Fruit fly (Drosophila melanogaster): Measurements from ENCODE around the gene CG43390.

CG43390 gene

dm6 chr3L:11554338-11554737 lies 25.4 kb downstream of the CG43390 start (continued):
- TF ChIP-seq BEAF-32 (GFP tag; optimal IDR thresholded peaks at IDR 0.05) = no peak
- peak; percentile 82 for TF ChIP-seq CG1602 (GFP tag; optimal IDR thresholded peaks at IDR 0.05)
- peak; percentile 96 for TF ChIP-seq CG17829 (tag; optimal IDR thresholded peaks at IDR 0.05)
- peak; percentile 53; the same call in 2 of the 3 replicates for TF ChIP-seq Optix (GFP tag; IDR thresholded peaks at IDR 0.05)
- TF ChIP-seq cas (GFP tag; IDR thresholded peaks at IDR 0.05) = no peak
- TF ChIP-seq row (GFP tag; IDR thresholded peaks at IDR 0.05) = peak; percentile 79
- TF ChIP-seq CG8388 (GFP tag; optimal IDR thresholded peaks at IDR 0.05) = peak; percentile 57
- TF ChIP-seq CoRest (tag; optimal IDR thresholded peaks at IDR 0.05) = peak; percentile 85
- no peak for TF ChIP-seq tna (GFP tag; IDR thresholded peaks at IDR 0.05; ENCODE audit: partially characterized antibody)
- TF ChIP-seq br (optimal IDR thresholded peaks at IDR 0.05) = no peak
- peak in 1 of 2 experiments; percentile 76 for TF ChIP-seq Eip74EF (GFP tag; optimal IDR thresholded peaks at IDR 0.05)
- peak; percentile 82 for TF ChIP-seq grau (tag; optimal IDR thresholded peaks at IDR 0.05)
- peak; percentile 65 for TF ChIP-seq CG7745 (tag; optimal IDR thresholded peaks at IDR 0.05)
- no peak for TF ChIP-seq Tbp (GFP tag; optimal IDR thresholded peaks at IDR 0.05)
- TF ChIP-seq crc (GFP tag; optimal IDR thresholded peaks at IDR 0.05) = peak; percentile 37
- TF ChIP-seq CG16815 (GFP tag; optimal IDR thresholded peaks at IDR 0.05) = peak; percentile 87
- TF ChIP-seq H15 (GFP tag; IDR thresholded peaks at IDR 0.05) = peak; percentile 79
- peak in 1 of 3 experiments; percentile 96 for TF ChIP-seq lola (GFP tag; optimal IDR thresholded peaks at IDR 0.05)
- peak; percentile 53 for TF ChIP-seq Deaf1 (tag; optimal IDR thresholded peaks at IDR 0.05)
- peak; percentile 64 for TF ChIP-seq slp2 (GFP tag; optimal IDR thresholded peaks at IDR 0.05)
- TF ChIP-seq Ravus (GFP tag; IDR thresholded peaks at IDR 0.05) = no peak; the same call in 1 of the 2 replicates
- no peak for TF ChIP-seq gcm2 (GFP tag; optimal IDR thresholded peaks at IDR 0.05)
- no peak for TF ChIP-seq Adf1 (GFP tag; IDR thresholded peaks at IDR 0.05)
- no peak for TF ChIP-seq CG10543 (GFP tag; optimal IDR thresholded peaks at IDR 0.05)
- no peak for TF ChIP-seq Lim3 (GFP tag; IDR thresholded peaks at IDR 0.05)
- TF ChIP-seq CG10274 (GFP tag; optimal IDR thresholded peaks at IDR 0.05) = peak; percentile 31
- peak; percentile 93 for TF ChIP-seq trem (tag; optimal IDR thresholded peaks at IDR 0.05)
- no peak for TF ChIP-seq CG13894 (tag; optimal IDR thresholded peaks at IDR 0.05)
- peak; percentile 60 for TF ChIP-seq CG10147 (GFP tag; optimal IDR thresholded peaks at IDR 0.05)
- no peak for TF ChIP-seq abd-A (tag; optimal IDR thresholded peaks at IDR 0.05)
- TF ChIP-seq CG6272 (GFP tag; IDR thresholded peaks at IDR 0.05) = peak; percentile 49
- TF ChIP-seq CTCF (GFP tag; optimal IDR thresholded peaks at IDR 0.05) = no peak
- TF ChIP-seq sd (tag; optimal IDR thresholded peaks at IDR 0.05) = no peak
- TF ChIP-seq zfh1 (GFP tag; IDR thresholded peaks at IDR 0.05) = peak; percentile 94
- TF ChIP-seq dan (GFP tag; IDR thresholded peaks at IDR 0.05) = no peak; the same call in 1 of the 2 replicates
- TF ChIP-seq Opbp (GFP tag; IDR thresholded peaks at IDR 0.05; ENCODE audit: partially characterized antibody) = no peak
- TF ChIP-seq mirr (GFP tag; optimal IDR thresholded peaks at IDR 0.05) = no peak
- TF ChIP-seq ro (GFP tag; IDR thresholded peaks at IDR 0.05) = peak; percentile 67; the same call in 1 of the 2 replicates
- peak; percentile 9 for TF ChIP-seq p53 (GFP tag; optimal IDR thresholded peaks at IDR 0.05)
- peak; percentile 77 for TF ChIP-seq Hr3 (GFP tag; optimal IDR thresholded peaks at IDR 0.05)
- peak; percentile 83 for TF ChIP-seq dmrt99B (tag; optimal IDR thresholded peaks at IDR 0.05)
- no peak for TF ChIP-seq nerfin-2 (GFP tag; IDR thresholded peaks at IDR 0.05; ENCODE audit: partially characterized antibody)
- peak; percentile 63 for TF ChIP-seq cato (GFP tag; optimal IDR thresholded peaks at IDR 0.05; ENCODE audit: borderline replicate concordance)
- peak; percentile 59 for TF ChIP-seq CG8089 (GFP tag; optimal IDR thresholded peaks at IDR 0.05)
- TF ChIP-seq sr (GFP tag; IDR thresholded peaks at IDR 0.05) = no peak
- peak; percentile 69 for TF ChIP-seq Drgx (GFP tag; IDR thresholded peaks at IDR 0.05)
- no peak for TF ChIP-seq Dll (GFP tag; IDR thresholded peaks at IDR 0.05; ENCODE audit: partially characterized antibody)
- TF ChIP-seq bbx (GFP tag; IDR thresholded peaks at IDR 0.05; ENCODE audit: partially characterized antibody) = no peak
- 0 out of 2 replicates have a peak, but pooled peaks have one; percentile 7 for TF ChIP-seq CG17612 (GFP tag; IDR thresholded peaks at IDR 0.05)
- no peak for TF ChIP-seq Scr (GFP tag; IDR thresholded peaks at IDR 0.05; ENCODE audit: partially characterized antibody)
- no peak for TF ChIP-seq usp (GFP tag; optimal IDR thresholded peaks at IDR 0.05)
